Worm (Caenorhabditis elegans) whole organism, L4/young adult: ENCODE measurements around the gene bath-41.

Source experiments
- W03F9.2 ChIP-seq: fragments of 150-350 bp; optimal IDR thresholded peaks from 2 replicates; lab custom pipeline; 2014; ENCODE audit warnings: missing biosample characterization, missing genetic modification characterization
- him-1 ChIP-seq: sonication (generic microtip); optimal IDR thresholded peaks from 2 replicates; lab custom pipeline; 2016; ENCODE audit warnings: missing genotype, missing genetic modification reagents, missing genetic modification characterization, missing compliant biosample characterization

DNA sequence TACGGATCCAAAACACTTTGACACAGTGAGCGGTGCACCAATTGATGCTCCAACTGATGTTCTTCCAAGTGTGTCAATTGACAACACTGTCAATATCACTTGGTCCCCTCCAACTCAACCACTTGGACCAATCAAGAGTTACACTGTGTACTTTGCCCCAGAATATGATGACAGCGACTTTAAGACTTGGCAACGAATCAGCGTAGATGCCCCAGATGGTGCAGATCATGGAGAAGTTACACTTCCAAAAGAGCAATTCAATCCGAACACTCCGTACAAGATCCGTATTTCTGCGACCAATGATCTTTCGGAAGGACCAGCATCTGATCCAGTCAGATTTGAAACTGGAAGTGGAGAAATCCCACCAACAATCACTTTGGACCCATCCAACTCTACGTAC lies 30.6 kb upstream of the bath-41 start:
- TF ChIP-seq W03F9.2 (tag; lab: Kevin White, UChicago) (no peak), him-1 (no peak)
